Worm (Caenorhabditis elegans): ENCODE measurements around the gene cut-5.

Gene cut-5

DNA sequence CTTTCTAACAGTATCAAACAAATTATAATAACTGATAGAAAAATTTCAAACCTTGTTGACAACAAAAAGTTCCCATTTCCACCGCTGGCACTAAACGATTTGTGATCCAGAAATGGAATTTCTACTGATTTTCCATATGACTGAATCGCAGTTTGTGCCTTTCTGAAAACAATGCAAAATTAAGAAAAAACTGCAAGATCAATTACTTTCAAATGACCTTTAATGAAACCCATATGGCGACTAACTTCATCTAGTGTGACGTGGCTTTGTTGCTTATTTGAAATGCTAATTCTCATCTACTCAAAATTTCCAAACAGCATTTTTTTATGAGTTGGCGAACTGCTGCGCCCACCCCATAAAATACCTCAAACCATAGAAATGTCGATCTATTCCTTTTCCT lies 30.5 kb downstream of the cut-5 start, which contains the start of gene F41E7.7:
Gene F41E7.7 (plus strand): TSS at position 301 of the 400 bp plus-strand sequence.
- TF ChIP-seq efl-1 (optimal IDR thresholded peaks at IDR 0.05) (no peak), efl-1 (GFP tag; optimal IDR thresholded peaks at IDR 0.05 in 1 of 2) (peak in 1 of 2 experiments; percentile 11), ces-1 (GFP tag; optimal IDR thresholded peaks at IDR 0.05) (no peak), elt-3 (tag; optimal IDR thresholded peaks at IDR 0.05) (no peak)

DNA sequence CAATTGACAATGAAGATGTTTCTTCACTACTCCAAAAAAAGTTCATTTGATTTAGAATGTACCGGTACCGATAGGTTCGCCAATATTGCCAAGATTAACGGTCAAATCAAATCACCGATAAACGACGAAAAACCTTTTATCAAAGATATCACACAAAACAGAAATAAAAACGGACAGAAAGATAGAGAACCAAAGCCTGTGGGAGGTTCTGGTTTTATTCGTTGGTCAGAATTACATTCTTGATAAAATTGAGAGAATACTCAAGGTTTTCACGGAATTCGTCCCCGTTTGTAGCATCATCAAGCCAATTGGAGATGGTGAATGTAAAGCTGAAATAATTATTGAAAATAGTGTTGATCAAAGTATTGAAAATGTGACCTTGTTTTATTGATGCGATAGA lies 31.1 kb downstream of the cut-5 start:
- TF ChIP-seq blmp-1 (tag; optimal IDR thresholded peaks at IDR 0.05) (peak; percentile 23), nhr-71 (tag; optimal IDR thresholded peaks at IDR 0.05) (peak; percentile 18), nhr-85 (tag) (peak; percentile 68), nhr-20 (tag; optimal IDR thresholded peaks at IDR 0.05) (peak; percentile 17), F16B12.6 (tag; optimal IDR thresholded peaks at IDR 0.05) (no peak), irx-1 (tag; optimal IDR thresholded peaks at IDR 0.05) (no peak), unc-98 (GFP tag; IDR thresholded peaks at IDR 0.05) (no peak), efl-1 (optimal IDR thresholded peaks at IDR 0.05) (no peak), efl-1 (GFP tag; optimal IDR thresholded peaks at IDR 0.05 in 1 of 2) (peak in 1 of 2 experiments; percentile 27), sox-4 (tag; optimal IDR thresholded peaks at IDR 0.05) (no peak), lin-14 (GFP tag; optimal IDR thresholded peaks at IDR 0.05) (peak; percentile 36), C04F5.9 (tag; optimal IDR thresholded peaks at IDR 0.05) (no peak), elt-3 (tag; optimal IDR thresholded peaks at IDR 0.05) (peak in 2 of 6 experiments; percentile 12 to 27), ztf-11 (tag; optimal IDR thresholded peaks at IDR 0.05) (no peak), xbp-1 (tag; optimal IDR thresholded peaks at IDR 0.05) (no peak), egl-13 (tag; optimal IDR thresholded peaks at IDR 0.05) (no peak)

DNA sequence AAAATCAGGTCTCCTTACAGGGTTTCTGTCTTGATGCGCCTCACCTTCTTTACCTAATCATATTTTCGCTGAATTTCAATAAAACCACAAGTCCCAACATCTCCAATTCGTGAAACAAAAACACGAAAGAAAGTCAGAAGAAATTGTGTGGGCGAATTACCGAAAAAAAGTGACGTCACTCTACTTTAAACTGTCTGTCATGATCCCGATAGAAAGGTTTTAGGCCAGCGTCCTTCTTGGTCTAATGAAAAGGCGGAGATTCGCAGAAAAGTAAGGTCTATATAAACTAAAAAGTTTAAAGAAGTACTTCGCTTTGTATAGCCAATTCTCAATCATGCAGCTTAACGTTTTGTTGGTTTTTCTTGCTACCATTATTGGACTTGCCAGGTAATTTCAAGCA lies 31.7 kb downstream of the cut-5 start, which contains the start of gene cnc-8:
Gene cnc-8 (plus strand): TSS at position 307 of the 400 bp plus-strand sequence.
- TF ChIP-seq aly-2 (tag; optimal IDR thresholded peaks at IDR 0.05) (no peak), nhr-19 (GFP tag; conservative IDR thresholded peaks at IDR 0.05) (peak; percentile 32; the same call in 1 of the 2 replicates), tbx-2 (tag; optimal IDR thresholded peaks at IDR 0.05) (no peak), nhr-71 (tag; optimal IDR thresholded peaks at IDR 0.05) (peak; percentile 39), ztf-4 (tag; optimal IDR thresholded peaks at IDR 0.05) (no peak), egl-27 (tag; optimal IDR thresholded peaks at IDR 0.05) (no peak), swsn-7 (tag; optimal IDR thresholded peaks at IDR 0.05) (no peak), lin-14 (GFP tag; optimal IDR thresholded peaks at IDR 0.05) (no peak), ceh-8 (GFP tag; optimal IDR thresholded peaks at IDR 0.05) (no peak), nhr-84 (tag; optimal IDR thresholded peaks at IDR 0.05) (no peak), snu-23 (GFP tag; optimal IDR thresholded peaks at IDR 0.05) (peak; percentile 22), ama-1 (optimal IDR thresholded peaks at IDR 0.05) (no peak), nhr-47 (tag; optimal IDR thresholded peaks at IDR 0.05) (no peak), zip-4 (GFP tag; optimal IDR thresholded peaks at IDR 0.05) (no peak), jun-1 (tag; optimal IDR thresholded peaks at IDR 0.05) (no peak), sox-4 (tag; optimal IDR thresholded peaks at IDR 0.05) (no peak), vab-15 (tag; optimal IDR thresholded peaks at IDR 0.05) (no peak), grh-1 (GFP tag; IDR thresholded peaks at IDR 0.05) (no peak), nhr-90 (tag; optimal IDR thresholded peaks at IDR 0.05; ENCODE audit: poor library complexity) (peak; percentile 5), nhr-20 (tag; optimal IDR thresholded peaks at IDR 0.05) (peak; percentile 22), unc-30 (tag; optimal IDR thresholded peaks at IDR 0.05) (no peak), skn-1 (tag; optimal IDR thresholded peaks at IDR 0.05) (no peak), lin-13 (GFP tag; optimal IDR thresholded peaks at IDR 0.05) (no peak), aha-1 (tag; optimal IDR thresholded peaks at IDR 0.05) (no peak), unc-130 (tag; optimal IDR thresholded peaks at IDR 0.05) (no peak), blmp-1 (tag; optimal IDR thresholded peaks at IDR 0.05) (peak; percentile 71), hpl-2 (GFP tag; optimal IDR thresholded peaks at IDR 0.05) (no peak), irx-1 (tag; optimal IDR thresholded peaks at IDR 0.05) (no peak), ceh-82 (tag; optimal IDR thresholded peaks at IDR 0.05) (no peak), pqm-1 (tag; optimal IDR thresholded peaks at IDR 0.05) (no peak), efl-3 (GFP tag; optimal IDR thresholded peaks at IDR 0.05) (no peak), nhr-77 (tag; optimal IDR thresholded peaks at IDR 0.05) (no peak), nhr-85 (tag) (peak; percentile 82), efl-1 (optimal IDR thresholded peaks at IDR 0.05) (no peak), efl-1 (GFP tag; optimal IDR thresholded peaks at IDR 0.05 in 1 of 2) (no peak), mdl-1 (tag; optimal IDR thresholded peaks at IDR 0.05) (no peak), tlp-1 (tag; optimal IDR thresholded peaks at IDR 0.05) (no peak), unc-86 (tag; optimal IDR thresholded peaks at IDR 0.05) (no peak), rnt-1 (tag; optimal IDR thresholded peaks at IDR 0.05) (no peak), nhr-76 (tag; optimal IDR thresholded peaks at IDR 0.05) (no peak), elt-3 (tag; optimal IDR thresholded peaks at IDR 0.05) (peak in 2 of 6 experiments; percentile 43 to 49), sptf-1 (tag; optimal IDR thresholded peaks at IDR 0.05) (no peak)
